Worm (Caenorhabditis elegans): ENCODE data around the gene tba-7.

DNA sequence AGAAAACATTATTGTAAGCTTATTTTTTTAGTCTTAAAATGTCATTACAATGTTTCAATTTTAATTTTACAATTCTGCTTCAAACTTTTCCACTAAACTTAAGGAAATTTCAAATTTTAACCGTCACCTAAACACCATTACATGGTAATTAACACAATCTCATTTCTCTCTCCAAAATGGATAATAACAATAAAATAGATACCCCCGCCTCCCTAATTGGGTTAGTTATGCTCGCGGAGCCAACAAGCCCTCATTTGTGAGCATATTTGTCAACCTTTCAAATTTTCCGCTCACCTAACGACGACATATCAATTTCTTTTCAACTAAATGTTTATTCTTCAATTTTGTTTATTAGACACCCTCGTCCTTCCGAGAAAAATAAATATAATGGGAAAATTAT is 13.3 kb downstream of the tba-7 start:
- no peak for TF ChIP-seq skn-1 (tag; optimal IDR thresholded peaks at IDR 0.05)
- TF ChIP-seq ZK546.5 (tag; optimal IDR thresholded peaks at IDR 0.05), result no peak
- no peak for TF ChIP-seq lin-39 (tag; optimal IDR thresholded peaks at IDR 0.05)
- TF ChIP-seq sem-4 (tag; optimal IDR thresholded peaks at IDR 0.05), result no peak
- TF ChIP-seq zag-1 (tag; optimal IDR thresholded peaks at IDR 0.05), result no peak
- TF ChIP-seq nhr-11 (tag; optimal IDR thresholded peaks at IDR 0.05), result no peak
- TF ChIP-seq nhr-77 (tag; optimal IDR thresholded peaks at IDR 0.05), result no peak
- TF ChIP-seq lin-13 (GFP tag; optimal IDR thresholded peaks at IDR 0.05), result no peak
- no peak for TF ChIP-seq unc-62 (GFP tag; optimal IDR thresholded peaks at IDR 0.05)

Data from whole organism, L2 larva.